Worm (Caenorhabditis elegans): ENCODE results near the gene T16G1.5.

The T16G1.5 gene

DNA sequence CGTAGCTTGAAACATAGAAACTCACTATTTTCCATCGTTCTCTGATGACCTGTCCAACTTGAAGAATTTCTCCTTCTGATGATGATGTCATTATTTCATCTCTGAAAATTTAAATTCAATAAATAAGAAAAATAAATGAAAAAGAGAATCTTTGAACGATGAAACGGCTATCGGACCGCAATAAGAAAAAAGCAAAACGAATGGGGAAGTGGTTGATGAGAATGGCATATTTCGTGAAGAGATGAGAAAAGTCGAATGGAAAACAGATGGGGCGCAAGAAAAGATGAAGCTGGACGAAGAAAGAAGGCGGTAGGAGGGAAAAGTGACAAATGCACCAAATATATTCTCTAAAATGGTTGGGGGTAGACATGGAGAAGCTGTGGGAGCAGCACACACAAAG, 43.6 kb downstream of the T16G1.5 start, which contains the start of gene ttbk-7:
Gene ttbk-7 (minus strand): TSS at position 101 of the 400 bp plus-strand sequence.
- no peak for TF ChIP-seq nhr-23 (tag; optimal IDR thresholded peaks at IDR 0.05)
- TF ChIP-seq sma-3 (GFP tag; optimal IDR thresholded peaks at IDR 0.05) = no peak
- no peak for TF ChIP-seq crh-2 (tag; optimal IDR thresholded peaks at IDR 0.05)
- no peak for TF ChIP-seq ztf-11 (tag; optimal IDR thresholded peaks at IDR 0.05)
- no peak for TF ChIP-seq gmeb-1 (tag; optimal IDR thresholded peaks at IDR 0.05)
- no peak for TF ChIP-seq ZK546.5 (tag; optimal IDR thresholded peaks at IDR 0.05)
- no peak for TF ChIP-seq nhr-6 (tag; optimal IDR thresholded peaks at IDR 0.05)
- TF ChIP-seq elt-3 (tag; optimal IDR thresholded peaks at IDR 0.05) = no peak
- TF ChIP-seq lin-13 (GFP tag; optimal IDR thresholded peaks at IDR 0.05) = no peak
- no peak for TF ChIP-seq blmp-1 (tag; optimal IDR thresholded peaks at IDR 0.05; ENCODE audit: insufficient read depth)
- no peak for TF ChIP-seq elt-1 (tag; optimal IDR thresholded peaks at IDR 0.05)
- no peak for TF ChIP-seq fos-1 (tag; optimal IDR thresholded peaks at IDR 0.05)
- no peak for TF ChIP-seq nhr-11 (tag; optimal IDR thresholded peaks at IDR 0.05)
- no peak for TF ChIP-seq alr-1 (tag; optimal IDR thresholded peaks at IDR 0.05)
- TF ChIP-seq lin-39 (tag; optimal IDR thresholded peaks at IDR 0.05) = no peak
- no peak for TF ChIP-seq R02D3.7 (tag; optimal IDR thresholded peaks at IDR 0.05)

All from whole organism, L2 larva.